Fruit fly (Drosophila melanogaster) whole organism, embryonic: Measurements from ENCODE around the gene Cpr67Fb.

Experiments used
- Antp ChIP-seq: fragments of 200-800 bp; sonication (Bioruptor generic); optimal IDR thresholded peaks from 3 replicates; lab custom pipeline; 2016; ENCODE audit warnings: missing biosample characterization, missing genetic modification characterization
- Bdp1 ChIP-seq: fragments of 200-800 bp; sonication (Bioruptor generic); optimal IDR thresholded peaks from 3 replicates; lab custom pipeline; 2016; ENCODE audit warnings: missing biosample characterization, missing genetic modification characterization
- C15 ChIP-seq: fragments of 200-800 bp; sonication (Bioruptor generic); IDR thresholded peaks from 3 replicates; pipeline ENCODE4 v1.3.6; 2022; ENCODE audit warnings: missing biosample characterization, missing genetic modification characterization
- CG11398 ChIP-seq: fragments of 200-800 bp; sonication (Bioruptor generic); optimal IDR thresholded peaks from 2 replicates; lab custom pipeline; 2016; ENCODE audit warnings: missing biosample characterization, missing genetic modification characterization
- CG11456 ChIP-seq: fragments of 200-800 bp; sonication (Bioruptor generic); IDR thresholded peaks from 3 replicates; pipeline ENCODE4 v1.3.6; 2022; ENCODE audit warnings: missing biosample characterization, missing genetic modification characterization
- CG12659 ChIP-seq: fragments of 200-800 bp; sonication (Bioruptor generic); optimal IDR thresholded peaks from 3 replicates; lab custom pipeline; 2017; ENCODE audit warnings: mild to moderate bottlenecking, missing biosample characterization, missing genetic modification reagents, missing genetic modification characterization
- CG12769 ChIP-seq: fragments of 200-800 bp; sonication (Bioruptor generic); optimal IDR thresholded peaks from 2 replicates; lab custom pipeline; 2019; ENCODE audit warnings: missing biosample characterization, mild to moderate bottlenecking, missing genetic modification characterization, moderate library complexity
- CG13296 ChIP-seq: fragments of 200-800 bp; sonication (Bioruptor generic); optimal IDR thresholded peaks from 3 replicates; lab custom pipeline; 2018; ENCODE audit warnings: missing biosample characterization, mild to moderate bottlenecking, missing genetic modification characterization
- CG14667 ChIP-seq: fragments of 200-800 bp; sonication (Bioruptor generic); IDR thresholded peaks from 2 replicates; pipeline ENCODE4 v1.3.6; 2022; ENCODE audit warnings: missing biosample characterization, missing genetic modification characterization
- CG15011 ChIP-seq: fragments of 200-800 bp; sonication (Bioruptor generic); optimal IDR thresholded peaks from 3 replicates; lab custom pipeline; 2018; ENCODE audit warnings: missing biosample characterization, mild to moderate bottlenecking, missing genetic modification characterization
- CG17612 ChIP-seq: fragments of 200-800 bp; sonication (Bioruptor generic); IDR thresholded peaks from 2 replicates; pipeline ENCODE4 v1.3.6; 2022; ENCODE audit warnings: missing biosample characterization, missing genetic modification characterization
- CG17912 ChIP-seq: fragments of 200-800 bp; sonication (Bioruptor generic); optimal IDR thresholded peaks from 2 replicates; lab custom pipeline; 2018; ENCODE audit warnings: missing biosample characterization, mild to moderate bottlenecking, missing genetic modification characterization
- CG1792 ChIP-seq: fragments of 200-800 bp; sonication (Bioruptor generic); optimal IDR thresholded peaks from 2 replicates; lab custom pipeline; 2016; ENCODE audit warnings: missing biosample characterization, missing genetic modification characterization
- CG18262 ChIP-seq: fragments of 200-800 bp; optimal IDR thresholded peaks from 3 replicates; lab custom pipeline; 2019; ENCODE audit warnings: missing biosample characterization, mild to moderate bottlenecking, missing genetic modification characterization, moderate library complexity
- CG1832 ChIP-seq: fragments of 200-800 bp; sonication (Bioruptor generic); optimal IDR thresholded peaks from 2 replicates; lab custom pipeline; 2017; ENCODE audit warnings: missing biosample characterization, mild to moderate bottlenecking, missing genetic modification characterization, inconsistent platforms
- CG18599 ChIP-seq: fragments of 200-800 bp; sonication (Bioruptor generic); optimal IDR thresholded peaks from 3 replicates; lab custom pipeline; 2017; ENCODE audit warnings: missing biosample characterization, missing genetic modification characterization, mild to moderate bottlenecking, moderate library complexity, missing genetic modification reagents
- CG2199 ChIP-seq: fragments of 200-800 bp; sonication (Bioruptor generic); IDR thresholded peaks from 3 replicates; pipeline ENCODE4 v1.3.6; 2022; ENCODE audit warnings: missing biosample characterization, missing genetic modification characterization
- CG31365 ChIP-seq: fragments of 200-800 bp; sonication (Bioruptor generic); optimal IDR thresholded peaks from 2 replicates; lab custom pipeline; 2018; ENCODE audit warnings: missing biosample characterization, mild to moderate bottlenecking, missing genetic modification characterization
- CG32772 ChIP-seq: fragments of 200-800 bp; sonication (Bioruptor generic); IDR thresholded peaks from 2 replicates; pipeline ENCODE4 v1.3.6; 2022; ENCODE audit warnings: missing biosample characterization, missing genetic modification characterization
- CG33557 ChIP-seq: fragments of 200-800 bp; sonication (Bioruptor generic); optimal IDR thresholded peaks from 2 replicates; lab custom pipeline; 2019; ENCODE audit warnings: missing biosample characterization, mild to moderate bottlenecking, missing genetic modification characterization, moderate library complexity
- CG3995 ChIP-seq: fragments of 200-800 bp; sonication (Bioruptor generic); optimal IDR thresholded peaks from 3 replicates; lab custom pipeline; 2016; ENCODE audit warnings: missing biosample characterization, missing genetic modification characterization
- CG4282 ChIP-seq: fragments of 200-800 bp; sonication (Bioruptor generic); optimal IDR thresholded peaks from 2 replicates; lab custom pipeline; 2016; ENCODE audit warnings: missing biosample characterization, missing genetic modification characterization
- CG4854 ChIP-seq: fragments of 200-800 bp; sonication (Bioruptor generic); optimal IDR thresholded peaks from 2 replicates; lab custom pipeline; 2016; ENCODE audit warnings: missing biosample characterization, missing genetic modification characterization, inconsistent platforms
- CG7556 ChIP-seq: fragments of 200-800 bp; sonication (Bioruptor generic); optimal IDR thresholded peaks from 2 replicates; lab custom pipeline; 2017; ENCODE audit warnings: missing biosample characterization, mild to moderate bottlenecking, missing genetic modification characterization
- CG9932 ChIP-seq: fragments of 200-800 bp; sonication (Bioruptor generic); IDR thresholded peaks from 2 replicates; pipeline ENCODE4 v1.3.6; 2022; ENCODE audit warnings: missing biosample characterization, missing genetic modification characterization
- D19A ChIP-seq: fragments of 200-800 bp; optimal IDR thresholded peaks from 3 replicates; lab custom pipeline; 2019; ENCODE audit warnings: missing biosample characterization, mild to moderate bottlenecking, missing genetic modification characterization, moderate library complexity
- E2f1 ChIP-seq: fragments of 200-800 bp; sonication (Bioruptor generic); IDR thresholded peaks from 2 replicates; pipeline ENCODE4 v1.3.6; 2022; ENCODE audit warnings: missing biosample characterization, missing genetic modification characterization
- HLH4C ChIP-seq: fragments of 200-800 bp; sonication (Bioruptor generic); IDR thresholded peaks from 3 replicates; pipeline ENCODE4 v1.3.6; 2022; ENCODE audit warnings: missing biosample characterization, missing genetic modification characterization; ENCODE audit not compliant: partially characterized antibody
- Hr39 ChIP-seq: fragments of >200 bp; optimal IDR thresholded peaks from 2 replicates; lab custom pipeline; 2017
- MESR4 ChIP-seq: fragments of 200-800 bp; sonication (Bioruptor generic); optimal IDR thresholded peaks from 2 replicates; lab custom pipeline; 2018; ENCODE audit warnings: missing biosample characterization, mild to moderate bottlenecking, missing genetic modification characterization, moderate library complexity
- Mes4 ChIP-seq: fragments of 200-800 bp; sonication (Bioruptor generic); optimal IDR thresholded peaks from 2 replicates; lab custom pipeline; 2016; ENCODE audit warnings: missing biosample characterization, missing genetic modification characterization
- NC2α ChIP-seq: fragments of 200-800 bp; sonication (Bioruptor generic); optimal IDR thresholded peaks from 2 replicates; lab custom pipeline; 2016; ENCODE audit warnings: missing biosample characterization, missing genetic modification characterization
- Nf-YC ChIP-seq: fragments of 200-800 bp; optimal IDR thresholded peaks from 3 replicates; lab custom pipeline; 2019; ENCODE audit warnings: missing biosample characterization, mild to moderate bottlenecking, missing genetic modification characterization, moderate library complexity
- NfI ChIP-seq: fragments of 200-800 bp; sonication (Bioruptor generic); optimal IDR thresholded peaks from 3 replicates; lab custom pipeline; 2018; ENCODE audit warnings: missing biosample characterization, mild to moderate bottlenecking, missing genetic modification characterization, moderate library complexity
- danr ChIP-seq: fragments of 200-800 bp; sonication (Bioruptor generic); IDR thresholded peaks from 2 replicates; pipeline ENCODE4 v1.3.6; 2022; ENCODE audit warnings: missing biosample characterization, missing genetic modification characterization
- fru ChIP-seq: fragments of >200 bp; optimal IDR thresholded peaks from 2 replicates; lab custom pipeline; 2017
- gcm ChIP-seq: fragments of 200-800 bp; sonication (Bioruptor generic); optimal IDR thresholded peaks from 2 replicates; lab custom pipeline; 2019; ENCODE audit warnings: missing biosample characterization, mild to moderate bottlenecking, missing genetic modification characterization, moderate library complexity
- ind ChIP-seq: fragments of 200-800 bp; sonication (Bioruptor generic); optimal IDR thresholded peaks from 3 replicates; lab custom pipeline; 2016; ENCODE audit warnings: missing biosample characterization, missing genetic modification characterization
- knrl ChIP-seq: fragments of 200-800 bp; sonication (Bioruptor generic); IDR thresholded peaks from 3 replicates; pipeline ENCODE4 v1.3.6; 2022; ENCODE audit warnings: missing biosample characterization, missing genetic modification characterization; ENCODE audit not compliant: partially characterized antibody
- mirr ChIP-seq: fragments of 200-800 bp; sonication (Bioruptor generic); optimal IDR thresholded peaks from 3 replicates; lab custom pipeline; 2018; ENCODE audit warnings: missing biosample characterization, mild to moderate bottlenecking, missing genetic modification characterization
- oc ChIP-seq: fragments of 200-800 bp; sonication (Bioruptor generic); optimal IDR thresholded peaks from 2 replicates; lab custom pipeline; 2018; ENCODE audit warnings: missing biosample characterization, mild to moderate bottlenecking, missing genetic modification characterization, moderate library complexity
- pfk ChIP-seq: fragments of 200-800 bp; sonication (Bioruptor generic); optimal IDR thresholded peaks from 2 replicates; lab custom pipeline; 2018; ENCODE audit warnings: missing biosample characterization, mild to moderate bottlenecking, missing genetic modification characterization, moderate library complexity
- salm ChIP-seq: fragments of 200-800 bp; sonication (Bioruptor generic); optimal IDR thresholded peaks from 2 replicates; lab custom pipeline; 2018; ENCODE audit warnings: missing biosample characterization, mild to moderate bottlenecking, missing genetic modification characterization
- shn ChIP-seq: fragments of 200-800 bp; sonication (Bioruptor generic); optimal IDR thresholded peaks from 3 replicates; lab custom pipeline; 2016; ENCODE audit warnings: missing biosample characterization, missing genetic modification characterization
- tll ChIP-seq, 2 experiments: fragments of 200-800 bp in 1 of 2; fragments of >200 bp in 1 of 2; sonication (Bioruptor generic) in 1 of 2; optimal IDR thresholded peaks; 2 replicates each; lab custom pipeline; 2017 to 2019; ENCODE audit warnings: missing biosample characterization in 2 of 2, missing genetic modification characterization in 2 of 2, mild to moderate bottlenecking in 1 of 2, moderate library complexity in 1 of 2
- unc-4 ChIP-seq: fragments of 200-800 bp; sonication (Bioruptor generic); IDR thresholded peaks from 2 replicates; pipeline ENCODE4 v1.3.6; 2022; ENCODE audit warnings: missing biosample characterization, missing genetic modification characterization; ENCODE audit not compliant: partially characterized antibody
- unpg ChIP-seq: fragments of 200-800 bp; sonication (Bioruptor generic); optimal IDR thresholded peaks from 3 replicates; lab custom pipeline; 2018; ENCODE audit warnings: missing biosample characterization, mild to moderate bottlenecking, missing genetic modification characterization, moderate library complexity
- vvl ChIP-seq: fragments of 200-800 bp; sonication (Bioruptor generic); IDR thresholded peaks from 2 replicates; pipeline ENCODE4 v1.3.6; 2022; ENCODE audit warnings: missing biosample characterization, missing genetic modification characterization
- wdn ChIP-seq: fragments of 200-800 bp; sonication (Bioruptor generic); IDR thresholded peaks from 2 replicates; pipeline ENCODE4 v1.3.6; 2022; ENCODE audit warnings: missing biosample characterization, missing genetic modification characterization
- zfh2 ChIP-seq: fragments of 200-800 bp; sonication (Bioruptor generic); optimal IDR thresholded peaks from 2 replicates; lab custom pipeline; 2016; ENCODE audit warnings: missing biosample characterization, missing genetic modification characterization

Cpr67Fb gene

dm6 chr3L:10866633-10867379 lies 27.2 kb upstream of the Cpr67Fb start (continued):
- TF ChIP-seq unc-4 = no peak
- TF ChIP-seq NfI (GFP tag; lab: Kevin White, UChicago) = peak; percentile 25
- TF ChIP-seq CG31365 (tag; lab: Kevin White, UChicago) = no peak
- no peak for TF ChIP-seq CG18262
- no peak for TF ChIP-seq CG33557
- peak; percentile 70 for TF ChIP-seq CG11456 (GFP tag; lab: Robert Waterston, UW)
- no peak for TF ChIP-seq CG14667
- TF ChIP-seq D19A (tag; lab: Kevin White, UChicago) = no peak
- no peak for TF ChIP-seq CG1832 (GFP tag; lab: Kevin White, UChicago)
- no peak for TF ChIP-seq salm
- no peak for TF ChIP-seq CG12769 (tag; lab: Kevin White, UChicago)
- no peak for TF ChIP-seq oc (tag; lab: Kevin White, UChicago)
- TF ChIP-seq gcm (GFP tag; lab: Kevin White, UChicago) = no peak
- TF ChIP-seq CG3995 (GFP tag; lab: Kevin White, UChicago) = peak; percentile 12
- no peak for TF ChIP-seq Hr39 (lab: Kevin White, UChicago)
- 0 out of 2 replicates have a peak, but pooled peaks have one; percentile 37 for TF ChIP-seq wdn
- TF ChIP-seq CG17912 (GFP tag; lab: Kevin White, UChicago) = no peak
- peak; percentile 26 for TF ChIP-seq CG12659 (GFP tag; lab: Kevin White, UChicago)
- TF ChIP-seq tll (GFP tag; optimal IDR thresholded peaks at IDR 0.05; lab: Kevin White, UChicago) = no peak
- no peak for TF ChIP-seq HLH4C (GFP tag; lab: Robert Waterston, UW)
- TF ChIP-seq zfh2 (GFP tag; lab: Kevin White, UChicago) = peak; percentile 51
- TF ChIP-seq CG1792 (GFP tag; lab: Kevin White, UChicago) = peak; percentile 30
- TF ChIP-seq ind (GFP tag; lab: Kevin White, UChicago) = peak; percentile 40
- no peak for TF ChIP-seq fru (lab: Kevin White, UChicago)
- TF ChIP-seq CG32772 (GFP tag; lab: Robert Waterston, UW) = 0 out of 2 replicates have a peak, but pooled peaks have one; percentile 14
- TF ChIP-seq CG4854 = no peak
- no peak for TF ChIP-seq danr
- TF ChIP-seq CG9932 (GFP tag; lab: Robert Waterston, UW) = peak; percentile 59
- peak; percentile 26; the same call in 1 of the 2 replicates for TF ChIP-seq E2f1 (GFP tag; lab: Robert Waterston, UW)
- peak; percentile 57 for TF ChIP-seq CG18599 (GFP tag; lab: Kevin White, UChicago)
- no peak for TF ChIP-seq NC2α (GFP tag; lab: Kevin White, UChicago)
- TF ChIP-seq CG17612 = no peak
- peak; percentile 24 for TF ChIP-seq Antp (GFP tag; lab: Kevin White, UChicago)
- no peak for TF ChIP-seq Bdp1 (GFP tag; lab: Kevin White, UChicago)
- peak; percentile 27 for TF ChIP-seq unpg (GFP tag; lab: Kevin White, UChicago)
- TF ChIP-seq CG11398 (GFP tag; lab: Kevin White, UChicago) = no peak
- peak; percentile 43 for TF ChIP-seq CG15011 (GFP tag; lab: Kevin White, UChicago)
- TF ChIP-seq CG7556 (GFP tag; lab: Kevin White, UChicago) = peak; percentile 43
- no peak for TF ChIP-seq MESR4 (GFP tag; lab: Kevin White, UChicago)
- TF ChIP-seq Nf-YC (tag; lab: Kevin White, UChicago) = no peak
- no peak for TF ChIP-seq CG2199
- TF ChIP-seq CG4282 (GFP tag; lab: Kevin White, UChicago) = no peak
- TF ChIP-seq vvl (GFP tag; lab: Robert Waterston, UW) = 0 out of 2 replicates have a peak, but pooled peaks have one; percentile 12
- peak; percentile 26 for TF ChIP-seq CG13296 (GFP tag; lab: Kevin White, UChicago)
- no peak for TF ChIP-seq pfk
- peak; percentile 17 for TF ChIP-seq mirr (GFP tag; lab: Kevin White, UChicago)
- no peak for TF ChIP-seq Mes4 (GFP tag; lab: Kevin White, UChicago)
- TF ChIP-seq C15 (GFP tag; lab: Robert Waterston, UW) = no peak
- TF ChIP-seq shn = no peak
- no peak for TF ChIP-seq knrl (GFP tag; lab: Robert Waterston, UW)
